Fruit fly (Drosophila melanogaster): ENCODE data around the gene Plap.

DNA sequence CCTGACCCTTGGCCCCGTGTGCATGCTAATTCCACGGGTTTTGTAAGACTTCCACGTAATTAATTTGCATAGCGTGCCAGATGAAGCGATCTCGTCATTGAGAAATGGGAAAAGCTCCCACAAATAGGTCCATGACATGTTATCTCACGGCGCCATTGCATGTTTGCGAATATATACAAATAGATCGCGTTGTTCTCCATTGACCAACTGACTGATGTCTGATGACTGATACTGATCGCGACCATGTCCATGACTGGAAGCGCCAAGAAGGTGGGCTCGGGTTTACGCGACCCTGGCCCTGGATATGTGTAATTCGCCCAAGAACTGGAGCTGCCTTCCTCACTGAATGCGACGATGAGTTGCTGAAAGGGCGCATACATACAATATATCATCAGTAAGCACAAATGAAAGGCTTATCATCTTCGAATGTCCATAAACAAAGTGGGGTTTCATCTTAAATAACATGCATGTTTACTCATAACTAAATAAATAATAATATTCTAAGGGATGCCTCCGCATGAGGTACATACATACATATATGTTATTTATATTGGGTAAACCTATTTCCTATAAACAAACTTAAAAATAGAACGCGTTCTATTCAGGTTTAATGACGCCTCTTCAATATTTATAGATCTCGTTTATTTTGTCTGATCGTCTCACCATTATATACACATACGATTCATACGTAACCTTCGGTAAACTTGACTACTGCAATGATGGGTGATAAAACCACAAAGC lies 46.9 kb downstream of the Plap start:
- TF ChIP-seq pan (optimal IDR thresholded peaks at IDR 0.05) (no peak), usp (GFP tag; optimal IDR thresholded peaks at IDR 0.05) (no peak), CG8478 (optimal IDR thresholded peaks at IDR 0.05) (no peak), psq (optimal IDR thresholded peaks at IDR 0.05) (no peak), EcR (GFP tag; optimal IDR thresholded peaks at IDR 0.05) (no peak), Dll (optimal IDR thresholded peaks at IDR 0.05) (no peak)
